Fruit fly (Drosophila melanogaster) whole organism, embryonic: ENCODE results near the gene Atg13.
A peak's percentile ranks its signal among the peaks of the same experiment; 100 is the strongest.

Source experiments
- BEAF-32 ChIP-seq: fragments of 200-800 bp; sonication (Bioruptor generic); optimal IDR thresholded peaks from 3 replicates; lab custom pipeline; 2017; ENCODE audit warnings: missing biosample characterization, missing genetic modification characterization, mild to moderate bottlenecking, moderate library complexity, missing genetic modification reagents
- CG10267 ChIP-seq: fragments of 200-800 bp; sonication (Bioruptor generic); optimal IDR thresholded peaks from 2 replicates; lab custom pipeline; 2018; ENCODE audit warnings: missing biosample characterization, mild to moderate bottlenecking, missing genetic modification characterization, moderate library complexity
- CG10979 ChIP-seq: fragments of 200-800 bp; sonication (Bioruptor generic); optimal IDR thresholded peaks from 2 replicates; lab custom pipeline; 2018; ENCODE audit warnings: missing biosample characterization, mild to moderate bottlenecking, missing genetic modification characterization, moderate library complexity
- CG12155 ChIP-seq: fragments of 200-800 bp; sonication (Bioruptor generic); optimal IDR thresholded peaks from 3 replicates; lab custom pipeline; 2016; ENCODE audit warnings: missing biosample characterization, missing genetic modification characterization
- CG12659 ChIP-seq: fragments of 200-800 bp; sonication (Bioruptor generic); optimal IDR thresholded peaks from 3 replicates; lab custom pipeline; 2017; ENCODE audit warnings: mild to moderate bottlenecking, missing biosample characterization, missing genetic modification reagents, missing genetic modification characterization
- CG13287 ChIP-seq: fragments of 200-800 bp; sonication (Bioruptor generic); IDR thresholded peaks from 2 replicates; pipeline ENCODE4 v1.3.6; 2022; ENCODE audit warnings: missing biosample characterization, missing genetic modification characterization; ENCODE audit not compliant: partially characterized antibody
- CG14710 ChIP-seq: fragments of 200-800 bp; sonication (Bioruptor generic); optimal IDR thresholded peaks from 3 replicates; lab custom pipeline; 2019; ENCODE audit warnings: missing biosample characterization, mild to moderate bottlenecking, missing genetic modification characterization, moderate library complexity
- CG14965 ChIP-seq: fragments of 200-800 bp; sonication (Bioruptor generic); optimal IDR thresholded peaks from 2 replicates; lab custom pipeline; 2016; ENCODE audit warnings: missing biosample characterization, missing genetic modification characterization, borderline replicate concordance
- CG15073 ChIP-seq: fragments of 200-800 bp; sonication (Bioruptor generic); optimal IDR thresholded peaks from 2 replicates; lab custom pipeline; 2016; ENCODE audit warnings: missing biosample characterization, missing genetic modification characterization
- CG16815 ChIP-seq: fragments of 200-800 bp; sonication (Bioruptor generic); optimal IDR thresholded peaks from 3 replicates; lab custom pipeline; 2017; ENCODE audit warnings: missing biosample characterization, mild to moderate bottlenecking, missing genetic modification characterization
- CG17328 ChIP-seq: fragments of 200-800 bp; sonication (Bioruptor generic); IDR thresholded peaks from 2 replicates; pipeline ENCODE4 v1.3.6; 2022; ENCODE audit warnings: missing biosample characterization, missing genetic modification characterization
- CG17912 ChIP-seq: fragments of 200-800 bp; sonication (Bioruptor generic); optimal IDR thresholded peaks from 2 replicates; lab custom pipeline; 2018; ENCODE audit warnings: missing biosample characterization, mild to moderate bottlenecking, missing genetic modification characterization
- CG3163 ChIP-seq: fragments of 200-800 bp; sonication (Bioruptor generic); optimal IDR thresholded peaks from 3 replicates; lab custom pipeline; 2016; ENCODE audit warnings: missing biosample characterization, missing genetic modification characterization
- CG33213 ChIP-seq: fragments of 200-800 bp; sonication (Bioruptor generic); optimal IDR thresholded peaks from 3 replicates; lab custom pipeline; 2016; ENCODE audit warnings: missing biosample characterization, missing genetic modification characterization
- CG34224 ChIP-seq: fragments of 200-800 bp; sonication (Bioruptor generic); IDR thresholded peaks from 3 replicates; pipeline ENCODE4 v1.3.6; 2022; ENCODE audit warnings: missing biosample characterization, missing genetic modification characterization; ENCODE audit not compliant: partially characterized antibody
- CG3847 ChIP-seq: fragments of 200-800 bp; sonication (Bioruptor generic); IDR thresholded peaks from 2 replicates; pipeline ENCODE4 v1.3.6; 2022; ENCODE audit warnings: missing biosample characterization, missing genetic modification characterization
- CG5180 ChIP-seq: fragments of 200-800 bp; sonication (Bioruptor generic); optimal IDR thresholded peaks from 3 replicates; lab custom pipeline; 2017; ENCODE audit warnings: missing biosample characterization, missing genetic modification characterization, mild to moderate bottlenecking, moderate library complexity, missing genetic modification reagents
- CG5953 ChIP-seq: fragments of 200-800 bp; sonication (Bioruptor generic); IDR thresholded peaks from 2 replicates; pipeline ENCODE4 v1.3.6; 2022; ENCODE audit warnings: missing biosample characterization, missing genetic modification characterization
- CG6254 ChIP-seq: fragments of 200-800 bp; sonication (Bioruptor generic); optimal IDR thresholded peaks from 3 replicates; lab custom pipeline; 2017; ENCODE audit warnings: mild to moderate bottlenecking, missing biosample characterization, missing genetic modification reagents, missing genetic modification characterization
- CG6654 ChIP-seq: fragments of 200-800 bp; sonication (Bioruptor generic); optimal IDR thresholded peaks from 2 replicates; lab custom pipeline; 2017; ENCODE audit warnings: missing biosample characterization, mild to moderate bottlenecking, missing genetic modification characterization
- CG7928 ChIP-seq: fragments of 200-800 bp; sonication (Bioruptor generic); optimal IDR thresholded peaks from 2 replicates; lab custom pipeline; 2017; ENCODE audit warnings: missing biosample characterization, mild to moderate bottlenecking, missing genetic modification characterization
- CG8089 ChIP-seq: fragments of 200-800 bp; sonication (Bioruptor generic); optimal IDR thresholded peaks from 3 replicates; lab custom pipeline; 2016; ENCODE audit warnings: missing biosample characterization, missing genetic modification characterization
- CG8924 ChIP-seq: fragments of 200-800 bp; optimal IDR thresholded peaks from 3 replicates; lab custom pipeline; 2019; ENCODE audit warnings: missing biosample characterization, mild to moderate bottlenecking, missing genetic modification characterization, moderate library complexity
- CrebB ChIP-seq: fragments of 200-800 bp; sonication (Bioruptor generic); optimal IDR thresholded peaks from 3 replicates; lab custom pipeline; 2018; ENCODE audit warnings: missing biosample characterization, mild to moderate bottlenecking, missing genetic modification characterization
- Ets97D ChIP-seq: fragments of 200-800 bp; sonication (Bioruptor generic); optimal IDR thresholded peaks from 3 replicates; lab custom pipeline; 2016; ENCODE audit warnings: missing biosample characterization, missing genetic modification characterization
- GATAe ChIP-seq: fragments of 200-800 bp; sonication (Bioruptor generic); conservative IDR thresholded peaks from 2 replicates; pipeline ENCODE4 v1.3.6; 2022; ENCODE audit warnings: missing biosample characterization, missing genetic modification characterization
- Hsf ChIP-seq: fragments of 200-800 bp; sonication (Bioruptor generic); optimal IDR thresholded peaks from 3 replicates; lab custom pipeline; 2016; ENCODE audit warnings: missing biosample characterization, missing genetic modification characterization
- Lim3 ChIP-seq: fragments of 200-800 bp; sonication (Bioruptor generic); IDR thresholded peaks from 2 replicates; pipeline ENCODE4 v1.3.6; 2022; ENCODE audit warnings: missing biosample characterization, missing genetic modification characterization
- MBD-R2 ChIP-seq: fragments of 200-800 bp; sonication (Bioruptor generic); IDR thresholded peaks from 2 replicates; pipeline ENCODE4 v1.3.6; 2022; ENCODE audit warnings: missing biosample characterization, missing genetic modification characterization
- NC2α ChIP-seq: fragments of 200-800 bp; sonication (Bioruptor generic); optimal IDR thresholded peaks from 2 replicates; lab custom pipeline; 2016; ENCODE audit warnings: missing biosample characterization, missing genetic modification characterization
- Rfx ChIP-seq: fragments of 200-800 bp; sonication (Bioruptor generic); IDR thresholded peaks from 2 replicates; pipeline ENCODE4 v1.3.6; 2022; ENCODE audit warnings: missing biosample characterization, missing genetic modification characterization
- YL-1 ChIP-seq: fragments of 200-800 bp; sonication (Bioruptor generic); optimal IDR thresholded peaks from 3 replicates; lab custom pipeline; 2017; ENCODE audit warnings: missing biosample characterization, mild to moderate bottlenecking, missing genetic modification characterization
- bigmax ChIP-seq: fragments of 200-800 bp; sonication (Bioruptor generic); optimal IDR thresholded peaks from 2 replicates; lab custom pipeline; 2018; ENCODE audit warnings: missing biosample characterization, mild to moderate bottlenecking, missing genetic modification characterization
- dmrt11E ChIP-seq: fragments of 200-800 bp; sonication (Bioruptor generic); optimal IDR thresholded peaks from 3 replicates; lab custom pipeline; 2018; ENCODE audit warnings: missing biosample characterization, mild to moderate bottlenecking, missing genetic modification characterization, moderate library complexity
- fu2 ChIP-seq: fragments of 200-800 bp; sonication (Bioruptor generic); optimal IDR thresholded peaks from 2 replicates; lab custom pipeline; 2016; ENCODE audit warnings: missing biosample characterization, missing genetic modification characterization
- grn ChIP-seq: fragments of 200-800 bp; sonication (Bioruptor generic); optimal IDR thresholded peaks from 3 replicates; lab custom pipeline; 2017; ENCODE audit warnings: missing biosample characterization, missing genetic modification characterization
- hkb ChIP-seq, 2 experiments: fragments of 200-800 bp in 1 of 2; fragments of >200 bp in 1 of 2; sonication (Bioruptor generic) in 1 of 2; IDR thresholded peaks in 1 of 2; optimal IDR thresholded peaks in 1 of 2; 2 replicates each; pipeline versions ENCODE4 v1.3.6 to Lab custom; 2017 to 2022; ENCODE audit warnings: missing biosample characterization in 1 of 2, missing genetic modification characterization in 1 of 2
- insv ChIP-seq, 2 experiments: fragments of 200-800 bp; sonication (Bioruptor generic); optimal IDR thresholded peaks; 3 replicates each; lab custom pipeline; 2016 to 2018; ENCODE audit warnings: missing biosample characterization in 2 of 2, missing genetic modification characterization in 2 of 2
- jumu ChIP-seq: fragments of 200-800 bp; sonication (Bioruptor generic); optimal IDR thresholded peaks from 3 replicates; lab custom pipeline; 2016; ENCODE audit warnings: missing biosample characterization, missing genetic modification characterization
- nau ChIP-seq: fragments of 200-800 bp; sonication (Bioruptor generic); optimal IDR thresholded peaks from 3 replicates; lab custom pipeline; 2017; ENCODE audit warnings: missing biosample characterization, mild to moderate bottlenecking, missing genetic modification characterization, missing genetic modification reagents
- nerfin-1 ChIP-seq: fragments of 200-800 bp; sonication (Bioruptor generic); optimal IDR thresholded peaks from 3 replicates; lab custom pipeline; 2019; ENCODE audit warnings: missing biosample characterization, mild to moderate bottlenecking, missing genetic modification characterization, moderate library complexity
- nerfin-2 ChIP-seq: fragments of 200-800 bp; sonication (Bioruptor generic); IDR thresholded peaks from 2 replicates; pipeline ENCODE4 v1.3.6; 2022; ENCODE audit warnings: missing biosample characterization, missing genetic modification characterization; ENCODE audit not compliant: partially characterized antibody
- phol ChIP-seq: fragments of 200-800 bp; sonication (Bioruptor generic); optimal IDR thresholded peaks from 3 replicates; lab custom pipeline; 2018; ENCODE audit warnings: missing biosample characterization, mild to moderate bottlenecking, missing genetic modification characterization, moderate library complexity
- row ChIP-seq: fragments of 200-800 bp; sonication (Bioruptor generic); IDR thresholded peaks from 3 replicates; pipeline ENCODE4 v1.3.6; 2022; ENCODE audit warnings: missing biosample characterization, missing genetic modification characterization
- sens ChIP-seq: fragments of 200-800 bp; sonication (Bioruptor generic); peaks from one replicate; lab custom pipeline; 2016; ENCODE audit warnings: missing biosample characterization, missing genetic modification characterization
- trem ChIP-seq: fragments of 200-800 bp; optimal IDR thresholded peaks from 3 replicates; lab custom pipeline; 2019; ENCODE audit warnings: missing biosample characterization, mild to moderate bottlenecking, missing genetic modification characterization, moderate library complexity
- vfl ChIP-seq: fragments of 200-800 bp; sonication (Bioruptor generic); optimal IDR thresholded peaks from 2 replicates; lab custom pipeline; 2016; ENCODE audit warnings: missing biosample characterization, missing genetic modification characterization
- zf30C ChIP-seq: fragments of 200-800 bp; sonication (Bioruptor generic); optimal IDR thresholded peaks from 3 replicates; lab custom pipeline; 2018; ENCODE audit warnings: missing biosample characterization, mild to moderate bottlenecking, missing genetic modification characterization

Gene Atg13

dm6 chr3R:8300928-8301752, 48.5 kb upstream of the Atg13 start, which contains the start of the genes CG9626 and mRpL1 (continued):
- TF ChIP-seq GATAe (peak; percentile 70; the same call in 1 of the 2 replicates), CG10267 (peak; percentile 94), insv (GFP tag; optimal IDR thresholded peaks at IDR 0.05; lab: Kevin White, UChicago) (peak in 1 of 2 experiments; percentile 53), CG13287 (GFP tag; lab: Robert Waterston, UW) (peak; percentile 60), CG3847 (peak; percentile 43), Hsf (GFP tag; lab: Kevin White, UChicago) (peak; percentile 27), MBD-R2 (GFP tag; lab: Robert Waterston, UW) (peak; percentile 91), CG34224 (GFP tag; lab: Robert Waterston, UW) (peak; percentile 30; the same call in 1 of the 3 replicates), CG5953 (GFP tag; lab: Robert Waterston, UW) (no peak), jumu (GFP tag; lab: Kevin White, UChicago) (peak; percentile 21), trem (tag; lab: Kevin White, UChicago) (peak; percentile 100), hkb (optimal IDR thresholded peaks at IDR 0.05; lab: Kevin White, UChicago) (no peak), hkb (GFP tag; IDR thresholded peaks at IDR 0.05; lab: Robert Waterston, UW) (no peak), nerfin-1 (tag; lab: Kevin White, UChicago) (peak; percentile 40), grn (GFP tag; lab: Kevin White, UChicago) (no peak), Rfx (GFP tag; lab: Robert Waterston, UW) (peak; percentile 32; the same call in 1 of the 2 replicates), CG10979 (tag; lab: Kevin White, UChicago) (peak; percentile 3), vfl (peak; percentile 43), BEAF-32 (GFP tag; lab: Kevin White, UChicago) (peak; percentile 58), CG8089 (GFP tag; lab: Kevin White, UChicago) (no peak), CG12659 (peak; percentile 52), CG12155 (GFP tag; lab: Kevin White, UChicago) (peak; percentile 35), NC2α (GFP tag; lab: Kevin White, UChicago) (no peak), CG16815 (GFP tag; lab: Kevin White, UChicago) (no peak), YL-1 (GFP tag; lab: Kevin White, UChicago) (peak; percentile 79), CG6654 (GFP tag; lab: Kevin White, UChicago) (no peak), CG17912 (GFP tag; lab: Kevin White, UChicago) (peak; percentile 22), CG5180 (GFP tag; lab: Kevin White, UChicago) (no peak), CG33213 (GFP tag; lab: Kevin White, UChicago) (peak; percentile 58), CG8924 (tag; lab: Kevin White, UChicago) (no peak), nerfin-2 (0 out of 2 replicates have a peak, but pooled peaks have one; percentile 12), dmrt11E (tag; lab: Kevin White, UChicago) (peak; percentile 6), sens (GFP tag; lab: Kevin White, UChicago) (peak; percentile 68), phol (peak; percentile 47), zf30C (no peak), CG14710 (tag; lab: Kevin White, UChicago) (peak; percentile 76), CG7928 (GFP tag; lab: Kevin White, UChicago) (peak; percentile 19), CG15073 (GFP tag; lab: Kevin White, UChicago) (no peak), nau (no peak), bigmax (peak; percentile 93), CG17328 (GFP tag; lab: Robert Waterston, UW) (no peak), row (GFP tag; lab: Robert Waterston, UW) (no peak), Ets97D (peak; percentile 80), CG14965 (GFP tag; lab: Kevin White, UChicago) (no peak), CrebB (peak; percentile 19), fu2 (peak; percentile 5), CG6254 (GFP tag; lab: Kevin White, UChicago) (no peak), Lim3 (GFP tag; lab: Robert Waterston, UW) (no peak), CG3163 (GFP tag; lab: Kevin White, UChicago) (peak; percentile 54)
